Worm (Caenorhabditis elegans) whole organism, mixed stage, embryonic: ENCODE data around the gene srd-34.

Source experiments
- M03D4.4 ChIP-seq: sonication (generic microtip); optimal IDR thresholded peaks from 2 replicates; lab custom pipeline; 2017; ENCODE audit warnings: mild to moderate bottlenecking, missing genetic modification characterization, missing compliant biosample characterization
- bed-3 ChIP-seq: fragments of 200-800 bp; sonication (Bioruptor generic); optimal IDR thresholded peaks from 3 replicates; lab custom pipeline; 2018; ENCODE audit warnings: mild to moderate bottlenecking, missing genetic modification characterization, moderate library complexity, missing compliant biosample characterization
- blmp-1 ChIP-seq: fragments of 150-350 bp; optimal IDR thresholded peaks from 2 replicates; lab custom pipeline; 2014; ENCODE audit warnings: missing biosample characterization, missing genetic modification characterization
- ceh-39 ChIP-seq: fragments of 150-350 bp; optimal IDR thresholded peaks from 2 replicates; lab custom pipeline; 2014; ENCODE audit warnings: missing biosample characterization, missing genetic modification characterization
- ceh-43 ChIP-seq: fragments of 200-800 bp; sonication (Bioruptor generic); optimal IDR thresholded peaks from 2 replicates; lab custom pipeline; 2018; ENCODE audit warnings: mild to moderate bottlenecking, missing genetic modification characterization, moderate library complexity, missing compliant biosample characterization
- ceh-83 ChIP-seq: fragments of 200-800 bp; sonication (Bioruptor generic); optimal IDR thresholded peaks from 2 replicates; lab custom pipeline; 2018; ENCODE audit warnings: mild to moderate bottlenecking, missing genetic modification characterization, missing compliant biosample characterization
- ces-1 ChIP-seq: fragments of 150-350 bp; optimal IDR thresholded peaks from 2 replicates; lab custom pipeline; 2014; ENCODE audit warnings: missing biosample characterization, missing genetic modification reagents, missing genetic modification characterization
- cnd-1 ChIP-seq: fragments of 200-800 bp; sonication (Bioruptor generic); optimal IDR thresholded peaks from 2 replicates; lab custom pipeline; 2018; ENCODE audit warnings: mild to moderate bottlenecking, missing genetic modification characterization, missing compliant biosample characterization
- drap-1 ChIP-seq: fragments of 200-800 bp; sonication (Bioruptor generic); optimal IDR thresholded peaks from 3 replicates; lab custom pipeline; 2018; ENCODE audit warnings: mild to moderate bottlenecking, missing genetic modification characterization, missing compliant biosample characterization
- elt-1 ChIP-seq: sonication (generic microtip); optimal IDR thresholded peaks from 2 replicates; lab custom pipeline; 2017; ENCODE audit warnings: missing genetic modification characterization, mild to moderate bottlenecking, missing compliant biosample characterization, antibody characterized with exemption, moderate library complexity, borderline replicate concordance; ENCODE audit not compliant: insufficient read depth
- elt-3 ChIP-seq: fragments of 150-350 bp; optimal IDR thresholded peaks from 2 replicates; lab custom pipeline; 2014; ENCODE audit warnings: missing biosample characterization, missing genetic modification characterization
- flh-1 ChIP-seq: fragments of 200-800 bp; sonication (Bioruptor generic); optimal IDR thresholded peaks from 2 replicates; lab custom pipeline; 2018; ENCODE audit warnings: mild to moderate bottlenecking, missing genetic modification characterization, moderate library complexity, missing compliant biosample characterization
- ham-2 ChIP-seq: fragments of 200-800 bp; sonication (Bioruptor generic); optimal IDR thresholded peaks from 2 replicates; lab custom pipeline; 2018; ENCODE audit warnings: mild to moderate bottlenecking, missing genetic modification characterization, missing compliant biosample characterization
- hlh-1 ChIP-seq: fragments of 150-350 bp; optimal IDR thresholded peaks from 2 replicates; lab custom pipeline; 2014; ENCODE audit warnings: missing biosample characterization, missing genetic modification reagents, missing genetic modification characterization
- lin-13 ChIP-seq: fragments of 150-350 bp; optimal IDR thresholded peaks from 2 replicates; lab custom pipeline; 2014; ENCODE audit warnings: missing biosample characterization, missing genetic modification characterization
- lin-32 ChIP-seq: fragments of 200-800 bp; sonication (Bioruptor generic); optimal IDR thresholded peaks from 2 replicates; lab custom pipeline; 2018; ENCODE audit warnings: mild to moderate bottlenecking, missing genetic modification characterization, missing compliant biosample characterization
- lsy-2 ChIP-seq: fragments of 150-350 bp; optimal IDR thresholded peaks from 2 replicates; lab custom pipeline; 2014; ENCODE audit warnings: missing biosample characterization, missing genetic modification characterization
- mab-5 ChIP-seq: fragments of 150-350 bp; optimal IDR thresholded peaks from 2 replicates; lab custom pipeline; 2014; ENCODE audit warnings: missing biosample characterization, missing genetic modification characterization
- mep-1 ChIP-seq: fragments of 150-350 bp; optimal IDR thresholded peaks from 2 replicates; lab custom pipeline; 2017; ENCODE audit warnings: missing biosample characterization, missing genetic modification reagents, missing genetic modification characterization, inconsistent platforms
- mls-2 ChIP-seq: sonication (generic microtip); optimal IDR thresholded peaks from 2 replicates; lab custom pipeline; 2016; ENCODE audit warnings: mild to moderate bottlenecking, missing genetic modification characterization, moderate library complexity, missing compliant biosample characterization
- nhr-12 ChIP-seq: fragments of 150-350 bp; optimal IDR thresholded peaks from 2 replicates; lab custom pipeline; 2014; ENCODE audit warnings: missing biosample characterization, missing genetic modification characterization
- nhr-2 ChIP-seq: fragments of 150-350 bp; optimal IDR thresholded peaks from 2 replicates; lab custom pipeline; 2014; ENCODE audit warnings: missing biosample characterization, missing genetic modification characterization
- nhr-237 ChIP-seq: fragments of 150-350 bp; optimal IDR thresholded peaks from 2 replicates; lab custom pipeline; 2014; ENCODE audit warnings: missing biosample characterization, missing genetic modification characterization
- nhr-28 ChIP-seq: fragments of 150-350 bp; optimal IDR thresholded peaks from 2 replicates; lab custom pipeline; 2014; ENCODE audit warnings: missing biosample characterization, missing genetic modification characterization
- nhr-76 ChIP-seq: sonication (generic microtip); optimal IDR thresholded peaks from 2 replicates; lab custom pipeline; 2017; ENCODE audit warnings: missing biosample characterization, missing genetic modification characterization
- pha-4 ChIP-seq: fragments of 150-350 bp; optimal IDR thresholded peaks from 2 replicates; lab custom pipeline; 2018; ENCODE audit warnings: missing biosample characterization, missing genetic modification reagents, missing genetic modification characterization
- sem-2 ChIP-seq: fragments of 200-800 bp; sonication (Bioruptor generic); optimal IDR thresholded peaks from 2 replicates; lab custom pipeline; 2018; ENCODE audit warnings: mild to moderate bottlenecking, missing genetic modification characterization, missing compliant biosample characterization
- snpc-4 ChIP-seq: fragments of 150-350 bp; optimal IDR thresholded peaks from 2 replicates; lab custom pipeline; 2014; ENCODE audit warnings: missing biosample characterization, missing genetic modification characterization
- sptf-1 ChIP-seq: sonication (generic microtip); optimal IDR thresholded peaks from 2 replicates; lab custom pipeline; 2017; ENCODE audit warnings: mild to moderate bottlenecking, missing genetic modification characterization, moderate library complexity, missing compliant biosample characterization
- tbx-8 ChIP-seq: fragments of 200-800 bp; sonication (Bioruptor generic); optimal IDR thresholded peaks from 2 replicates; lab custom pipeline; 2018; ENCODE audit warnings: mild to moderate bottlenecking, missing genetic modification characterization, moderate library complexity, missing compliant biosample characterization
- unc-120 ChIP-seq: sonication (generic microtip); optimal IDR thresholded peaks from 2 replicates; lab custom pipeline; 2017; ENCODE audit warnings: missing genetic modification characterization, missing compliant biosample characterization; ENCODE audit not compliant: poor library complexity, severe bottlenecking
- unc-39 ChIP-seq: fragments of 150-350 bp; optimal IDR thresholded peaks from 2 replicates; lab custom pipeline; 2014; ENCODE audit warnings: missing biosample characterization, missing genetic modification characterization
- unc-62 ChIP-seq: fragments of 150-350 bp; optimal IDR thresholded peaks from 2 replicates; lab custom pipeline; 2014; ENCODE audit warnings: missing biosample characterization, missing genetic modification reagents, missing genetic modification characterization
- zip-8 ChIP-seq: fragments of 150-350 bp; optimal IDR thresholded peaks from 2 replicates; lab custom pipeline; 2014; ENCODE audit warnings: missing biosample characterization, missing genetic modification characterization
- ztf-11 ChIP-seq: fragments of 150-350 bp; optimal IDR thresholded peaks from 2 replicates; lab custom pipeline; 2014; ENCODE audit warnings: missing biosample characterization, missing genetic modification characterization

The srd-34 gene

DNA sequence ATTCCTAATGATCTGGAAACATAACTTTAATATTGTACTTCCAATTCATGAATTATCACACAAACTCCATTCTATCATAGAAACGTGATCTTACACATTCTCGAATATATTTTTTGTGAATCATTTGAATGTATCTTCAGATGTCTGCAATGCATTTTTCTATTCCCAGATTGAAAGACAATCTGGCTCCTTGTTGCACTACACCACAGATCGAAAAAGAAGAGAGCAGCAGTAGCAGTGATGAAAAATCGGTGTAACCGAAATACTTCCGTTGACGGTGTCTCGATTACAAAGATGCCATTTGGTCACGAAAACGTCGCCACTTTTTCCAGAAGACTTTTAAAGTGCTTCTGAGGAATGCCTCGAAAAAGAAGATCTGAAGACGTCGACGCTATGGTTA lies 8.9 kb downstream of the srd-34 start, which contains the start of gene degt-1:
Gene degt-1 (plus strand): TSS at position 301 of the 400 bp plus-strand sequence.
- no peak for TF ChIP-seq nhr-237
- TF ChIP-seq drap-1: no peak
- no peak for TF ChIP-seq M03D4.4 (tag; lab: Kevin White, UChicago)
- TF ChIP-seq elt-3: no peak
- no peak for TF ChIP-seq nhr-76
- TF ChIP-seq unc-120: no peak
- TF ChIP-seq flh-1: no peak
- TF ChIP-seq cnd-1 (tag; lab: Kevin White, UChicago): no peak
- TF ChIP-seq pha-4: no peak
- TF ChIP-seq mep-1 (tag; lab: Kevin White, UChicago): no peak
- TF ChIP-seq ceh-83 (GFP tag; lab: Kevin White, UChicago): no peak
- TF ChIP-seq lin-32 (GFP tag; lab: Kevin White, UChicago): no peak
- TF ChIP-seq ztf-11: no peak
- TF ChIP-seq ces-1 (GFP tag; lab: Kevin White, UChicago): no peak
- TF ChIP-seq ceh-39: no peak
- no peak for TF ChIP-seq elt-1 (tag; lab: Kevin White, UChicago)
- TF ChIP-seq mab-5 (tag; lab: Kevin White, UChicago): no peak
- TF ChIP-seq sem-2 (GFP tag; lab: Kevin White, UChicago): no peak
- TF ChIP-seq snpc-4 (tag; lab: Kevin White, UChicago): no peak

DNA sequence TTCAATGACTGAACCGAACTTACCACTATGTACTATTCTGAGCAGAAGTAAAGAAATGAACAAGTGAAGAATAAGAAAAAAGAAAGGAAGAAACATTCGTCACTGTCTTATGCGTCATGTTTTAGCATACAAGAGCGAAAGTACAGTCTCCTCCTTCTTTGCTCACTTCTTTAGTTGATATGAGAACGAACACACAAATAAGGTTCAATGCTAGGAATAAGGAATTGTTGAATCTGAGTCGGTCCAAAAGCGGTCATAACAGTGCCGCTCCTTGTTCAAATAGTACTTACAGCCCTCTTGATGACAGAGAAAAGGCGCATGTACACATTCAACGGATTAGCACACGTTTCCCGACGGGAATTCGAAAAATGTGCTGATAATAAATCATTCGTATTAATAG lies 9.8 kb downstream of the srd-34 start, which contains the start of gene F25D1.8:
Gene F25D1.8 (plus strand): TSS at position 301 of the 400 bp plus-strand sequence.
- no peak for TF ChIP-seq pha-4
- no peak for TF ChIP-seq ceh-83 (GFP tag; lab: Kevin White, UChicago)
- TF ChIP-seq, all 35 proteins: peak for 0

DNA sequence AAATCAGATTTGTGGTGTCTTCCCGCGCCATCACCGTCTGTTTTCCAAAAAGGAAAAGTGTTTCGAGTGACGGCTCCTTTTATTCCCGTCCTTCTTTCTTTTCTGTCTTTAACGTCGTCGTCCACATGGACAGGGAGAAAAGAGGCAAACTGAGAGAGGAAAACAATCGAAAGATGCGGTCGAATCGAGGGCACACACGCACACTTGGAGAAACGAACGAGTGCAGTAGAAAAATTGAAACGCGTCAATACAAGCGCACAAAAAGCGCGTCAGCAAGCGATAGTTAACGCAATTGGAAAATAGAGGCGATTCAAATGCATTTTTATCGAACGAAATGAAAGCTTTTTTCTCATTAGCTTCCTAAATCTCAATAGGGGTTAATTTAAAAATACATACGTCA lies 12.1 kb downstream of the srd-34 start:
- TF ChIP-seq zip-8 (tag; lab: Kevin White, UChicago) (no peak), mep-1 (tag; lab: Kevin White, UChicago) (peak; percentile 82), blmp-1 (tag; lab: Kevin White, UChicago) (no peak), M03D4.4 (tag; lab: Kevin White, UChicago) (peak; percentile 17), sptf-1 (tag; lab: Kevin White, UChicago) (peak; percentile 45), bed-3 (GFP tag; lab: Kevin White, UChicago) (no peak), mls-2 (no peak), nhr-28 (tag; lab: Kevin White, UChicago) (no peak), lin-13 (tag; lab: Kevin White, UChicago) (peak; percentile 67), sem-2 (GFP tag; lab: Kevin White, UChicago) (no peak), ceh-83 (GFP tag; lab: Kevin White, UChicago) (no peak), unc-120 (peak; percentile 28), nhr-237 (peak; percentile 42), pha-4 (peak; percentile 72), mab-5 (tag; lab: Kevin White, UChicago) (no peak), snpc-4 (tag; lab: Kevin White, UChicago) (no peak), elt-3 (no peak), ztf-11 (no peak), hlh-1 (tag; lab: Kevin White, UChicago) (peak; percentile 58), ceh-39 (peak; percentile 30), flh-1 (no peak), unc-39 (tag; lab: Kevin White, UChicago) (no peak), elt-1 (tag; lab: Kevin White, UChicago) (no peak), nhr-76 (no peak), nhr-2 (tag; lab: Kevin White, UChicago) (no peak), ceh-43 (no peak), unc-62 (GFP tag; lab: Kevin White, UChicago) (peak; percentile 6), nhr-12 (tag; lab: Kevin White, UChicago) (no peak), lsy-2 (tag; lab: Kevin White, UChicago) (peak; percentile 78), ces-1 (GFP tag; lab: Kevin White, UChicago) (peak; percentile 93), tbx-8 (no peak), lin-32 (GFP tag; lab: Kevin White, UChicago) (no peak), drap-1 (peak; percentile 36), cnd-1 (tag; lab: Kevin White, UChicago) (no peak), ham-2 (peak; percentile 34)
